Fruit fly (Drosophila melanogaster): ENCODE data around the gene Gba1b.

Gene Gba1b

DNA sequence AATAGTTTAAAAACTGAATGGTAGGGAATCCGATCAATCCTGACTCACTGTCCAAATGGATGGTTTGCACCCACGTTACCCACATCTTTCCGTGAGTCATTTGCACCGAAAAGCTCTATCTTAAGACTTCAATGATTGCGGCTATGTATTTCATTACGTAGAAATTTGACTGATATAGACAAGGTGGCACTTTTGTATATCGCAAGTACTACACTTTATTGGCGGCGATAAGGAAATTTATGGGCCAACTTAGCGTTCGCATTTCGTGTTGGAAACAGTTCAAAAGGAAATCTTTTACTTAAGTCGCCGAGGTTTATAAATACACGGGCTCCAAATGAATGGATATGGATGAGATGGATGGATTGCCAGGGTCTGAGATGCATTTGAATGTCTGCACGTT lies 10.2 kb downstream of the Gba1b start:
- TF ChIP-seq CG8478 (optimal IDR thresholded peaks at IDR 0.05) (no peak), CTCF (optimal IDR thresholded peaks at IDR 0.05) (no peak)

DNA sequence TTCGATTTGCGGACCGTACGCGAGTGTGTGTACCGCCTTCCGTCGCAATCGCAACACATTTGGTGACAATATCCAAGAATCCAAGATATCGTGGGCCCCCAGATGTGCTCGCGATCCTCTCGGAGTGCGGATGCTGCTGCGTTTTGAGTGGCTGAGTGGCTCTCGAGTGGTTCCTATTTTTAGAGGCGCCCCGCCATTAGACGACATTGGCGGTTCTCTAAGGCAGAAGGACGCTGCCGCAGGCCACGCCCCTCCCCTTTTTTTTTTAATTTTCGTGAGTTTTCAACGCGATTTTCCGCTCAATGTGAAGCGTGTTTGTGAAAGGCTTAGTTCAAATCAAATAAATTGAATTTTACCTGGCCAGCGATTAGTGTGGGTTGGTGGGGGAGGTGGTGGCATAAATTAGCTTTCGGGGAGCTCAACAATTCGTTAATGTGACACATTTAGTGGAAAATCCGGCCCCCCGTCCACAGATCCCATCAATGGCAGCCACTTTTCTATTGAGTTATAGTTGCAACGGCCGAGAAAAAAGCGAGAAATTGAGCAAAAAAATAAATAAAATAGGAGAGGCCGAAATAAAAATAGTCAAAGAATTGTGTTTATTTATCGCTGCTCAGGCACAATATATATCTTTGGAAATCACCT lies 13.8 kb downstream of the Gba1b start, which contains the start of gene nau:
Gene nau, minus strand, starts transcription at position 61 of the 645 bp plus-strand sequence.
- TF ChIP-seq CG8478 (optimal IDR thresholded peaks at IDR 0.05) (no peak), CTCF (optimal IDR thresholded peaks at IDR 0.05) (no peak)

DNA sequence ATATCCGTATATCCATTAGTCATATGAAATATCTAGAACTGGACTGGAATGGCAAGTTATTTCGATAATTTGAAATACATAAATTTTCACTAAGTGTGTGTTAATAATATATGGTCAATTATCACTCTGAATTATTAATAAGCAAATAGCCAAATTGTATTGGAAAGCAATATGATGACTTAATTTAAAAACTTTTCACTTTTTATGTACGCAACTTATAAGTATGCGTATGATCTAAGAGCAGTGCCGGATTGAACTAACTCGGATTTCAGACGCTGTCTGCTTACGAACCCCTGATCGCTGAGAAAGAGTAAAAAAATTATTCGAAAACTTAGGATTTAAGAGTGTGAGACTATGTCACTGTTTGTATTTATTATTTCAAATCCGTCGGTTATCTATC lies 16.9 kb downstream of the Gba1b start, which contains the start of gene CG10232:
Gene CG10232, minus strand, starts transcription at position 101 of the 400 bp plus-strand sequence.
- no peak for TF ChIP-seq CTCF (optimal IDR thresholded peaks at IDR 0.05)

DNA sequence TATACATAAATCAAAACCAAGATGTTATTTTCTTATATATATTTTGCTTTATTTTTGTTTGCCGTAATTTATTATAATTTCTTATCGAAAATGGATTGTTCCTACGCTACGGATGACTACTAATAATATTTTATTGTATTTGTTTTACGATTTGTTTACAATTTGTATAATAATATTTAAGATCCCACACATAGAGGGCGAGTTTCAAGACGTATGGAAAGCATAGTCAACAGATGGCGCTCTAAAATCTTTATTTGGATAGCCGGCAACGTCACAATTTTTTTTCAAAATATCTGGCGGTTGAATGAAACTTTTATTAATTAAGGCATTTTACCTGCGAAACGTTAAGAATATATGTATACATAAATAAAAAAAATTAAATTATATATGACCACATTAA lies 17.3 kb downstream of the Gba1b start:
- TF ChIP-seq CTCF (optimal IDR thresholded peaks at IDR 0.05) (peak; percentile 54 to 90), CG8478 (optimal IDR thresholded peaks at IDR 0.05) (no peak)

DNA sequence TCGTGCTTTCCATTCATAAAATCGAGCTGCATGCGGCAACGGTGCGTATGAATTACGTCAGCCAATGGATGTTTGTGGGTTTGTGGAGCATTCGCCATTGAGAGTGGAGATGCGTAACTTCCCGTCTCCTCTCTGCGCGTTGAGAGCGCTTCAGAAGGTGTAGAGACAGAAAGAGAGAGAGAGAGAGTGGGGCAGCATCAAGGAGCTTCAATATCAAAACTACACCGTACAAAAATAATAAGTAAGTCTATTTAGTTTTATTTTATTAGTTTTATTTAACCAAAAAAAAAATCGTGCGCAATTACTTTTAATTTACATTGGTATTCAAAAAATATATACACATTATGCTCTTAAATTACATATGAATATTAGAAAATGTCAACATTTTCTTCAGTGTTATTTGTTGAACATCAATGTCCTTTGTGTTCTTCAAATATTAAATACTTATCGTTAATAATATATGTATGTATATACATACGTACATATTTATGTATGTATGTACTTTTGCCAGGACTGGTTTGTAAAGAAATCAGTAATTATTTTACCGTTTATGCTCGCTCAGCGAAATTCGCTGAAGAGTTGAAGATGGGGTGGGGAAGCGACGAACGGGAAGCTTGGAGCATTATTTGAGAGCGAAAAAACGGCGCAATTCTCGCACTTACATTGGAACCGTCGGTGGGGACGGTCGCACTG lies 18.2 kb downstream of the Gba1b start, which contains the start of gene CG10365:
Gene CG10365, plus strand, starts transcription at position 652 of the 693 bp plus-strand sequence.
- TF ChIP-seq CG8478 (optimal IDR thresholded peaks at IDR 0.05) (no peak), CTCF (optimal IDR thresholded peaks at IDR 0.05) (no peak)

DNA sequence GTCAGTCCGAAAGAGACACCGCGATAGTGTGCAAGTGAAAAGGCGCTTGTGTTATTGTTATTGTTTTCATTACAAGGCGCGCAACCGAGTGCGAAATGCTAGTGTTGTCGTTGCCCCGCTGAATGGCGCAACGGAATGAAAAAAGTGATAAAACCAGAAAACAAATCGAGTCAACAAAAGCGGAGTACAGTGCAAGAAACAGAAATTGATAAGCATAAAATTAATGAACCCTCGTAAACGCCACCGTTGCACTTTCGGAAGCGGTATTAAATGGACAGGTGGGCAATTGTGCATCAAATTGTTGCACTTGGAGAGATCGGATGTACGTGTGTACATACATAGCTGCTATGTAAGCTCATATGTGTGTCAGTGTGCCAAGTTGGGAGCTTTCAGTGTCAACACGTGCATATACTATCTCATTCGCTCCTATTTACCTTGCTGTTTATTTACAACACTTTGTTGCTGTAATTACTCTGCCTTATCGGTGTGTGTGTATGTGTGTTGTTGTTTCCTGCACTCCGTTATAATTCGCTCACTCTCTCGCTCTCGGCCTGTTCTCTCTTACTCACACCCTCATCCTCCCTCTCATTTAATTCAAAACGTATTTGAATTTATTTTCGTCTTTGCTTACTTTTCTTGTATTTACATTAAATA lies 18.9 kb downstream of the Gba1b start:
- TF ChIP-seq CTCF (optimal IDR thresholded peaks at IDR 0.05) (no peak), CG8478 (optimal IDR thresholded peaks at IDR 0.05) (no peak)

DNA sequence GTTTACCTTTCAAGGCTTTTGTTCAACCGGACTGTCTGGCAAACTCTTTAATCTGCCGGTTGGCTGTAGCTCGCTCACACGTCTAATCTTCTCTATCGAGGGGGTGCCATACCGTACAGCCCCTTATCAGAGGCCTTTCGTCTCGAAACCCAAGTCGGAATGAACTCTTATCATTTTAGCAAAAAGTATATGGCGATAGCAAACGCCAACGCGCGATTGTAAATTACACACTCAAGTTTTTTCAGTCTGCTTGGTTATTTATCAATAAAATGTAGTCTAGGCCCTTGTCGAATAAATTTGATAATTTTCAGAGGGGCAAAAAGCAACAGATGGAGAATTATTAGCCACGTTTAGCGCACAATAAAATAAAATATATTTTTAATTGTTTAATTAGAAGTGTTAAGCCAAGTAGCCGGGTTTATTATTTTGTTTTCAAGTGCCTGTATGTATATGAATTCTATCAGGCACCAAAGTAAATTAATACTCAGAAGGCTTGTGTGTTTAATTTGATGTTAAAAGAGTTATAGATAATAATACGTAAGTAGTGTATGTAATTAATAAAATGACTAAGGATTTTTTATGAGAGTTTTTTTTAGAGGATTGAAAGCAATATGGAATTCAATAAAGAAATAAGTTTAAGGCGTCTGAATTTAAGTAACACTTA lies 20.4 kb downstream of the Gba1b start:
- TF ChIP-seq CG8478 (optimal IDR thresholded peaks at IDR 0.05): no peak
- TF ChIP-seq CTCF (optimal IDR thresholded peaks at IDR 0.05): no peak

DNA sequence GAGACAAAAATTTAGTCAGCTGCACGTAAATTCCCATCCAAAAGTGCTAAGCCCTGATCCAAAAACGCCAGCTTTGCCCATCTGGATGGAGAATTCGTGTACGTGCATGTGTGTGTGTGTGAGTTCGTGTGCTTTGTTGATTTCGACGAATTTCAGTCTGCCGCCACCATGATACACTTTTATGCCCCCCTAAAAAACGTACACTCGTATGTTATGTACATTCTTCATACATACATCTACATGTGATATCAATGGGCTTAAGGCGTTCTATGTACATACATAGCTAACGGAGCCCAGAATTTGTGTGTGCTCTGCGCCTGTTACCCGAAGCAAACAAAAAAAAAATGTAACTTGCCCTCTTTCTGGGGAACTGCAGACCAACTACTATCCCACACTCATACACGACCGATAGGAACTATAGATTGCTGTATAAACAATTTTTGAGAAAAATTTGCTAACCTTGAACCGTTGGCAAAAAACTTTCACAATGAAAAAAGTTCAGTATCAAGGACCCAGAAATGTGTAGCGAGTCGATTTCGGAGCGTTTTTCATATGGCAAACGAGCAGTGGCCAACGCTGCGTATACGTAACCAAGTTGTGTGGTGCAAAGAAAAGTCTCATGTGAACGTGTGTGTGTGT lies 21.2 kb downstream of the Gba1b start:
- TF ChIP-seq CG8478 (optimal IDR thresholded peaks at IDR 0.05) (no peak), CTCF (optimal IDR thresholded peaks at IDR 0.05) (no peak)

DNA sequence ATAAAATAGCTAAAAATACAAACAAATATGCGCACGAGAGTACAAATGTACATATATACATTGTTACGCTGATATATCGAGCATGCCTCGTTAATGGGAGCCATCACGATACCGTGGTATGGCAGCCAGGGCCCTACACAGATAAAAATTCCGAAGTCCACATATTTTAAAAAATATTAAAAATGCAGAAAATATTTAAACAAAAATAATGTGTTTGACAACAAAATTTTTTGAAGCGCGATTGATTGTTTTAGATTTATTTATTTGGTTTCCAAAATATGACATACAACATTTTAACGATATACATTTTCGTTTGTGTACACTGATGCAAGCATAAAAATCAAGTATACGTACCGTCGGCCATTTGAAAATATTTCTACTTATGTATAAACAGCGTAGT lies 22.1 kb downstream of the Gba1b start:
- TF ChIP-seq CTCF (optimal IDR thresholded peaks at IDR 0.05) (no peak), CG8478 (optimal IDR thresholded peaks at IDR 0.05) (no peak)

DNA sequence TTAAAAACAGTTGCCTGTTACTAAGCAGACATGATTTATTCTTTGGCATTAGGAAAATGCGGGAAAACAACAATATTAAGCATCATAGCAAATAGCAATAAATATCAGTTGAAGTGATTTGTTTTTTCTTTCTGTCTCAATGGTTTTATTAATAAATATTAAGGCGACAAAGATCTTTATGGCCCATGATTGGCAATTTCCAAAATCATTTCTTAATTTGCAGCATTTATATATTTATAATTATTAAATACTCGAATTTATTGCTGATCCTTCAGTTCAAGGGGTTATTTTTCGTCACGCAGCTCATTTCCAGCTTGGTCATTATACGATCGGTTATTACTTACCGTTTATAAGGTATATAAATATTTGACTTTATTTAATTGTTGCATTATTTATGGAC lies 23.1 kb downstream of the Gba1b start:
- TF ChIP-seq CTCF (optimal IDR thresholded peaks at IDR 0.05): no peak
- TF ChIP-seq CG8478 (optimal IDR thresholded peaks at IDR 0.05): no peak

DNA sequence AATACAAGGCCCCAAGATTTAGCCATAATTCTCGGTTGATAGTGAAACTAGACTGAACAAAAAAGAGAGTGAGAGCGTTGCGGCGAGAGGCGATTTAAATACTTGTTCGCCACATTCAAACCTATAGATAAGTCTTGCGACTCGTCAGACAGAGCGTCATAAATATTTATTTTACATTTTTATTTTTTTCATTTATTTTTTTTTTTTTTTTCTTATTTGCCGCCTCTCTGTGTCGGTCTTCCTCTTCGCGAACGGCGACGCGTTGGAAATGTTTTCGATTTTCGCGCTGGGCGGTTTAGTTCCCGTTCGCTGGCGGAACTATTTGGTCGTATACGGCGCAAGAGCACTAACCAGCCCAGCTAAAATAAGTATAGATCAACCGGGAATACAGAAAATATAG lies 23.5 kb downstream of the Gba1b start:
- TF ChIP-seq CG8478 (optimal IDR thresholded peaks at IDR 0.05) (no peak), CTCF (optimal IDR thresholded peaks at IDR 0.05) (no peak)

DNA sequence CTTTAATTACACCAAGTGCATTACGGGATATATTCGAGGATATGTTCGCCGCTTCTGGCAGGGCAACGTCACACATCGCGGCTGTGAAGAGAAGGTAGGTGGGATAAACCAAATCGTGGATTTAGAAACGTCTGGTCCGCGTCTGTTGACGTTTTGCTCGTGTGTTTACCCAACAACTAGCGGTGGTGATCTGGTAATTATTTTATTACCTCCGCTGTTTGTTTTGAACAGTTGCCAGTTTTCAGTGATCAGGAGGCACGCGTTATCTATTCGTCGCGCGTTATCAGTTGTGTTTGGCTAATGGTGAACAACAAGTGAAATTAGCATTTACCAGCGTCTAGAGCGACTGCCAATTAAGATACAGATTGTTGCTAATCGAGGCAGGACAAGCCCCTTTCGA lies 24.5 kb downstream of the Gba1b start:
- TF ChIP-seq CTCF (optimal IDR thresholded peaks at IDR 0.05) (no peak), CG8478 (optimal IDR thresholded peaks at IDR 0.05) (no peak)

DNA sequence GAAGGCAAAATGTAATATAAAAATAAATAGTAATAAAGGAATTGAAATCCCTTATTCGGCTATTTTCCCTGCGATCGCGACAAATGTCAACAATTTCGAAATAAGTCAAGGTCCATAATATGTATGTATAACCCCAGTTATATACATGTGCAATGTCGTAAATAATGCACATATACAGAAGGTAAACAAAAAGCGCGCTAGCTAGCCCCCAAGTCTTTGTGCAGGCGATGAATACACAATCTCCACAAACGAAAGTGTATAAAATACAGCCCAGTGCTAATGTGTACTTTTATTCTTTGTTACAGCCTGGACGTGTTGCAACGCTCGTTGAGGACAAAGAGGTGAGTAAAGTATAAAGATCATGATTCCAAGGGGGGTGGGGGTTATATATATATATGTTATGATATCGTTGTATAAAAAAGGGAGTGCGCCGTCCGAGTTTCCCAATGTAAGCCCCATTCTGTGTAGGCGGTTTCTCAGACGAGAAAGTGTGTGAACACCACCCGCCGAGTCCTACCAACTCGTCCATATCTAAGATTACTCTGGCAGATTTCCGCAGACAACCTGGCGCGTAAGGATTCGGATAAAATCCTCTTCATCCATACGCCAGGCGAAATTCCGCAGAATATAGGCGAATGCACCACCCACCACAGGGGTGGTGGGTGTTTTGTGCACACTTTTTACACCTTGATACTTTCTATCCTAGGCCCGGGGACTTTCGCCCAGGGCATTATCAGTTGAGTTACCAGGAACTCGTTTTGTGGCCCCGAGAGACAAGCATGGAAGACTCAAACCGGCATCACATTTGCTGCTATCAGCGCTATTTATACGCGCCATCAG lies 25.2 kb downstream of the Gba1b start:
- TF ChIP-seq CTCF (optimal IDR thresholded peaks at IDR 0.05) (no peak), CG8478 (optimal IDR thresholded peaks at IDR 0.05) (no peak)

DNA sequence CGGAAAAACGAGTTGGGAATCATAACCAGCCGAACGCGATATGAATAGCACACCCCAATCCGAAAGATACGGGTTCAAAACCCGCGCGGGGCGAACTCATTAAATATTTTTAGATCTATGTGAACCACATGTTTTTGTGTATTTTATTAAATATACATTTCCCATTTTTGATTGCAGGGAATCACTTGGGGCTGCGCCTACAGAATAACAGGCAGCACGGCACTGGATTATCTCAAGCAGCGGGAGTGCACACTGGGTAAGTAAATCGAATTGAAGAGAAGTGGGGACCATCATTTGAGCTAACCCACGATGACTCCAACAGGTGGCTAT lies 25.8 kb downstream of the Gba1b start:
- TF ChIP-seq CG8478 (optimal IDR thresholded peaks at IDR 0.05) (no peak), CTCF (optimal IDR thresholded peaks at IDR 0.05) (no peak)
